Fruit fly (Drosophila melanogaster): ENCODE data around the gene alphaTub85E.
"Not testable (repeated sequence)": the region's sequence is repeated elsewhere in the genome, so short reads cannot be mapped to it uniquely, and the experiment has no call there.

- TF ChIP-seq psq (optimal IDR thresholded peaks at IDR 0.05); pan (optimal IDR thresholded peaks at IDR 0.05); usp (GFP tag; optimal IDR thresholded peaks at IDR 0.05): not testable (repeated sequence)
These were observed 40.3 kb downstream of the alphaTub85E start, which contains the start of the genes Unc-115b, p24-2 and CG32939 for dm6 chr3R:9692675-9693129.

All from whole organism.